Worm (Caenorhabditis elegans): ENCODE results near the gene Y38H6C.25.

ce11 chrV:20498980-20499379 is 20.0 kb upstream of the Y38H6C.25 start, which contains the start of gene dct-16:
- TF ChIP-seq lin-39 (tag; optimal IDR thresholded peaks at IDR 0.05) (no peak), snpc-4 (tag; optimal IDR thresholded peaks at IDR 0.05) (no peak), tbx-2 (tag; optimal IDR thresholded peaks at IDR 0.05) (no peak), unc-39 (tag; optimal IDR thresholded peaks at IDR 0.05) (no peak), elt-2 (tag; optimal IDR thresholded peaks at IDR 0.05) (peak; percentile 97), unc-62 (GFP tag; optimal IDR thresholded peaks at IDR 0.05) (no peak), ztf-11 (tag; optimal IDR thresholded peaks at IDR 0.05) (no peak), nhr-12 (tag; optimal IDR thresholded peaks at IDR 0.05) (no peak), ama-1 (optimal IDR thresholded peaks at IDR 0.05) (peak; percentile 39), eor-1 (tag; optimal IDR thresholded peaks at IDR 0.05) (no peak), nhr-77 (tag; optimal IDR thresholded peaks at IDR 0.05) (no peak), ceh-82 (tag; optimal IDR thresholded peaks at IDR 0.05) (no peak), zag-1 (tag; optimal IDR thresholded peaks at IDR 0.05) (no peak), nhr-25 (tag; optimal IDR thresholded peaks at IDR 0.05) (no peak)
